Worm (Caenorhabditis elegans) whole organism, late embryonic: Measurements from ENCODE around the gene mec-18.

Source experiments
- C38D4.7 ChIP-seq: fragments of 200-800 bp; sonication (Bioruptor generic); optimal IDR thresholded peaks from 2 replicates; lab custom pipeline; 2018; ENCODE audit warnings: mild to moderate bottlenecking, missing genetic modification characterization, moderate library complexity, missing compliant biosample characterization
- F13H6.1 ChIP-seq: sonication (generic microtip); optimal IDR thresholded peaks from 2 replicates; lab custom pipeline; 2016; ENCODE audit warnings: missing genetic modification characterization, missing compliant biosample characterization
- K02D7.2 ChIP-seq: sonication (generic microtip); optimal IDR thresholded peaks from 2 replicates; lab custom pipeline; 2017; ENCODE audit warnings: mild to moderate bottlenecking, missing genetic modification characterization, missing compliant biosample characterization
- T23F11.4 ChIP-seq: fragments of 200-800 bp; sonication (Bioruptor generic); optimal IDR thresholded peaks from 2 replicates; lab custom pipeline; 2018; ENCODE audit warnings: mild to moderate bottlenecking, missing genetic modification characterization, missing compliant biosample characterization
- Y22D7AL.16 ChIP-seq: sonication (generic microtip); optimal IDR thresholded peaks from 2 replicates; lab custom pipeline; 2016; ENCODE audit warnings: missing genetic modification characterization, missing compliant biosample characterization
- ahr-1 ChIP-seq: sonication (generic microtip); optimal IDR thresholded peaks from 2 replicates; lab custom pipeline; 2016; ENCODE audit warnings: missing genetic modification characterization, missing compliant biosample characterization
- ceh-2 ChIP-seq: sonication (generic microtip); optimal IDR thresholded peaks from 2 replicates; lab custom pipeline; 2016; ENCODE audit warnings: missing genotype, missing genetic modification characterization, missing compliant biosample characterization
- ceh-30 ChIP-seq: fragments of 150-350 bp; optimal IDR thresholded peaks from 2 replicates; lab custom pipeline; 2014; ENCODE audit warnings: missing biosample characterization, missing genetic modification characterization
- ceh-34 ChIP-seq: sonication (generic microtip); optimal IDR thresholded peaks from 2 replicates; lab custom pipeline; 2016; ENCODE audit warnings: mild to moderate bottlenecking, missing genetic modification characterization, missing compliant biosample characterization
- ceh-48 ChIP-seq: sonication (generic microtip); optimal IDR thresholded peaks from 2 replicates; lab custom pipeline; 2016; ENCODE audit warnings: missing genetic modification characterization, inconsistent platforms, missing compliant biosample characterization
- ceh-9 ChIP-seq: sonication (generic microtip); optimal IDR thresholded peaks from 2 replicates; lab custom pipeline; 2016; ENCODE audit warnings: mild to moderate bottlenecking, missing genetic modification characterization, inconsistent platforms, missing compliant biosample characterization
- dve-1 ChIP-seq: sonication (generic microtip); optimal IDR thresholded peaks from 2 replicates; lab custom pipeline; 2017; ENCODE audit warnings: antibody characterized with exemption, mild to moderate bottlenecking, missing genetic modification characterization, missing compliant biosample characterization
- elt-2 ChIP-seq: sonication (generic microtip); optimal IDR thresholded peaks from 2 replicates; lab custom pipeline; 2016; ENCODE audit warnings: missing genetic modification reagents, missing genetic modification characterization, missing compliant biosample characterization
- ets-4 ChIP-seq: sonication (generic microtip); optimal IDR thresholded peaks from 2 replicates; lab custom pipeline; 2016; ENCODE audit warnings: missing genetic modification characterization, missing compliant biosample characterization
- eyg-1 ChIP-seq: sonication (generic microtip); optimal IDR thresholded peaks from 2 replicates; lab custom pipeline; 2016; ENCODE audit warnings: missing genotype, missing genetic modification characterization, missing compliant biosample characterization
- fax-1 ChIP-seq: sonication (generic microtip); optimal IDR thresholded peaks from 2 replicates; lab custom pipeline; 2016; ENCODE audit warnings: missing genotype, missing genetic modification characterization, missing compliant biosample characterization
- fkh-10 ChIP-seq: fragments of 150-350 bp; optimal IDR thresholded peaks from 2 replicates; lab custom pipeline; 2014; ENCODE audit warnings: missing biosample characterization, missing genetic modification reagents, missing genetic modification characterization
- fkh-6 ChIP-seq: sonication (generic microtip); optimal IDR thresholded peaks from 2 replicates; lab custom pipeline; 2016; ENCODE audit warnings: missing genetic modification characterization, missing compliant biosample characterization
- gmeb-2 ChIP-seq: sonication (generic microtip); optimal IDR thresholded peaks from 2 replicates; lab custom pipeline; 2016; ENCODE audit warnings: missing genetic modification characterization, inconsistent platforms, missing compliant biosample characterization
- hlh-15 ChIP-seq: sonication (generic microtip); optimal IDR thresholded peaks from 2 replicates; lab custom pipeline; 2016; ENCODE audit warnings: missing genetic modification characterization, missing compliant biosample characterization
- hlh-30 ChIP-seq: sonication (generic microtip); optimal IDR thresholded peaks from 2 replicates; lab custom pipeline; 2017; ENCODE audit warnings: antibody characterized with exemption, missing genetic modification characterization, missing compliant biosample characterization; ENCODE audit not compliant: insufficient read depth
- hlh-6 ChIP-seq: sonication (generic microtip); optimal IDR thresholded peaks from 2 replicates; lab custom pipeline; 2016; ENCODE audit warnings: missing genotype, missing genetic modification characterization, missing compliant biosample characterization
- lim-6 ChIP-seq: sonication (generic microtip); optimal IDR thresholded peaks from 2 replicates; lab custom pipeline; 2016; ENCODE audit warnings: missing genetic modification characterization, missing compliant biosample characterization
- lin-11 ChIP-seq: fragments of 200-800 bp; sonication (Bioruptor generic); optimal IDR thresholded peaks from 2 replicates; lab custom pipeline; 2018; ENCODE audit warnings: mild to moderate bottlenecking, missing genetic modification characterization, missing compliant biosample characterization
- nfya-1 ChIP-seq: sonication (generic microtip); optimal IDR thresholded peaks from 2 replicates; lab custom pipeline; 2017; ENCODE audit warnings: missing genetic modification characterization, mild to moderate bottlenecking, missing compliant biosample characterization, antibody characterized with exemption, moderate library complexity
- nhr-232 ChIP-seq: sonication (generic microtip); optimal IDR thresholded peaks from 2 replicates; lab custom pipeline; 2016; ENCODE audit warnings: missing genetic modification characterization, missing compliant biosample characterization
- npax-4 ChIP-seq: sonication (generic microtip); optimal IDR thresholded peaks from 2 replicates; lab custom pipeline; 2016; ENCODE audit warnings: missing genetic modification characterization, missing compliant biosample characterization
- odd-2 ChIP-seq: sonication (generic microtip); optimal IDR thresholded peaks from 2 replicates; lab custom pipeline; 2017; ENCODE audit warnings: antibody characterized with exemption, mild to moderate bottlenecking, missing genetic modification characterization, missing compliant biosample characterization
- pag-3 ChIP-seq: sonication (generic microtip); optimal IDR thresholded peaks from 2 replicates; lab custom pipeline; 2016; ENCODE audit warnings: missing compliant biosample characterization, missing genetic modification characterization, borderline replicate concordance
- pqm-1 ChIP-seq: sonication (generic microtip); optimal IDR thresholded peaks from 2 replicates; lab custom pipeline; 2016; ENCODE audit warnings: missing genetic modification characterization, missing compliant biosample characterization
- pros-1 ChIP-seq: fragments of 150-350 bp; optimal IDR thresholded peaks from 2 replicates; lab custom pipeline; 2014; ENCODE audit warnings: missing biosample characterization, missing genetic modification reagents, missing genetic modification characterization
- ref-2 ChIP-seq: sonication (generic microtip); optimal IDR thresholded peaks from 2 replicates; lab custom pipeline; 2016; ENCODE audit warnings: missing genetic modification characterization, missing compliant biosample characterization
- rnt-1 ChIP-seq: sonication (generic microtip); optimal IDR thresholded peaks from 2 replicates; lab custom pipeline; 2016; ENCODE audit warnings: missing genetic modification characterization, missing compliant biosample characterization
- sdc-2 ChIP-seq: sonication (generic microtip); optimal IDR thresholded peaks from 2 replicates; lab custom pipeline; 2016; ENCODE audit warnings: missing genotype, missing genetic modification characterization, missing compliant biosample characterization
- sox-2 ChIP-seq: fragments of 200-800 bp; sonication (Bioruptor generic); IDR thresholded peaks from 2 replicates; pipeline ENCODE4 v1.3.6; 2022; ENCODE audit warnings: missing genetic modification reagents, missing genetic modification characterization, missing compliant biosample characterization
- tbx-7 ChIP-seq: sonication (generic microtip); optimal IDR thresholded peaks from 2 replicates; lab custom pipeline; 2016; ENCODE audit warnings: missing genotype, missing genetic modification characterization, missing compliant biosample characterization
- unc-3 ChIP-seq, 2 experiments: fragments of 200-800 bp in 1 of 2; sonication (Bioruptor generic) in 1 of 2; sonication (generic microtip) in 1 of 2; conservative IDR thresholded peaks in 1 of 2; optimal IDR thresholded peaks in 1 of 2; 2 replicates each; pipeline versions ENCODE4 v1.3.6 to Lab custom; 2016 to 2022; ENCODE audit warnings: missing compliant biosample characterization in 2 of 2, missing genetic modification characterization in 2 of 2, missing genetic modification reagents in 1 of 2
- unc-42 ChIP-seq: sonication (generic microtip); optimal IDR thresholded peaks from 2 replicates; lab custom pipeline; 2016; ENCODE audit warnings: missing genotype, missing genetic modification characterization, missing compliant biosample characterization
- zip-5 ChIP-seq: sonication (generic microtip); optimal IDR thresholded peaks from 2 replicates; lab custom pipeline; 2016; ENCODE audit warnings: missing genetic modification characterization, missing compliant biosample characterization

Gene mec-18

ce11 chrX:4274116-4274515 is at the start of gene mec-18:
Gene mec-18 (minus strand): TSS chrX:4274216.
- TF ChIP-seq ceh-2 (tag; lab: Kevin White, UChicago) (no peak), fax-1 (tag; lab: Kevin White, UChicago) (no peak), F13H6.1 (tag; lab: Kevin White, UChicago) (no peak), tbx-7 (tag; lab: Kevin White, UChicago) (no peak), Y22D7AL.16 (tag; lab: Kevin White, UChicago) (no peak), lin-11 (no peak), hlh-6 (tag; lab: Kevin White, UChicago) (no peak), C38D4.7 (GFP tag; lab: Kevin White, UChicago) (no peak), unc-3 (GFP tag; conservative IDR thresholded peaks at IDR 0.05; lab: Robert Waterston, UW) (no peak), unc-3 (tag; optimal IDR thresholded peaks at IDR 0.05; lab: Kevin White, UChicago) (no peak), npax-4 (tag; lab: Kevin White, UChicago) (no peak), hlh-15 (tag; lab: Kevin White, UChicago) (no peak), nfya-1 (tag; lab: Kevin White, UChicago) (no peak), ceh-48 (no peak), ets-4 (tag; lab: Kevin White, UChicago) (no peak), eyg-1 (no peak)

ce11 chrX:4322847-4323455 is 48.9 kb upstream of the mec-18 start:
- TF ChIP-seq unc-42 (tag; lab: Kevin White, UChicago), result peak; percentile 58
- no peak for TF ChIP-seq T23F11.4
- no peak for TF ChIP-seq fkh-6 (tag; lab: Kevin White, UChicago)

ce11 chrX:4320563-4320962 is 46.5 kb upstream of the mec-18 start, which contains the start of gene dop-6:
Gene dop-6 (plus strand): TSS chrX:4320863.
- no peak for TF ChIP-seq eyg-1
- TF ChIP-seq rnt-1 (tag; lab: Kevin White, UChicago), result no peak
- TF ChIP-seq unc-3 (GFP tag; conservative IDR thresholded peaks at IDR 0.05; lab: Robert Waterston, UW), result no peak
- TF ChIP-seq unc-3 (tag; optimal IDR thresholded peaks at IDR 0.05; lab: Kevin White, UChicago), result no peak
- TF ChIP-seq K02D7.2 (tag; lab: Kevin White, UChicago), result no peak
- TF ChIP-seq ceh-2 (tag; lab: Kevin White, UChicago), result no peak
- no peak for TF ChIP-seq hlh-15 (tag; lab: Kevin White, UChicago)
- no peak for TF ChIP-seq dve-1 (tag; lab: Kevin White, UChicago)
- TF ChIP-seq ceh-9 (tag; lab: Kevin White, UChicago), result no peak
- no peak for TF ChIP-seq gmeb-2
- no peak for TF ChIP-seq pros-1
- TF ChIP-seq sox-2 (GFP tag; lab: Robert Waterston, UW), result no peak
- no peak for TF ChIP-seq hlh-30
- TF ChIP-seq T23F11.4, result no peak

- TF ChIP-seq zip-5 (tag; lab: Kevin White, UChicago), result no peak
- peak; percentile 36 for TF ChIP-seq unc-42 (tag; lab: Kevin White, UChicago)
- TF ChIP-seq, all 69 proteins: peak for 1
Observed at ce11 chrX:4317095-4317494, 43.1 kb upstream of the mec-18 start.

- TF ChIP-seq elt-2 (tag; lab: Kevin White, UChicago), result no peak
- peak; percentile 24 for TF ChIP-seq fkh-10 (GFP tag; lab: Kevin White, UChicago)
- TF ChIP-seq ahr-1, result no peak
- TF ChIP-seq ets-4 (tag; lab: Kevin White, UChicago), result no peak
- peak; percentile 95 for TF ChIP-seq unc-42 (tag; lab: Kevin White, UChicago)
- TF ChIP-seq dve-1 (tag; lab: Kevin White, UChicago), result no peak
Observed at ce11 chrX:4314939-4315338, 40.9 kb upstream of the mec-18 start.

- TF ChIP-seq ceh-48 (no peak), ceh-30 (tag; lab: Kevin White, UChicago) (no peak), lin-11 (no peak), sox-2 (GFP tag; lab: Robert Waterston, UW) (no peak), odd-2 (tag; lab: Kevin White, UChicago) (no peak), pag-3 (no peak), K02D7.2 (tag; lab: Kevin White, UChicago) (no peak), sdc-2 (tag; lab: Kevin White, UChicago) (no peak), nhr-232 (tag; lab: Kevin White, UChicago) (no peak), ref-2 (tag; lab: Kevin White, UChicago) (no peak), lim-6 (tag; lab: Kevin White, UChicago) (no peak), ceh-34 (no peak), pqm-1 (tag; lab: Kevin White, UChicago) (no peak)
Observed at ce11 chrX:4311668-4312067, 37.7 kb upstream of the mec-18 start, which contains the start of gene C52B9.8. Gene C52B9.8 (minus strand): TSS chrX:4311768.
